Fruit fly (Drosophila melanogaster) whole organism, prepupa: ENCODE data around the gene CG16952.

Experiments used
- Blimp-1 ChIP-seq: fragments of 200-800 bp; sonication (Bioruptor generic); optimal IDR thresholded peaks from 3 replicates; lab custom pipeline; 2017; ENCODE audit warnings: missing biosample characterization, missing genetic modification characterization, mild to moderate bottlenecking, moderate library complexity, missing genetic modification reagents
- CG10631 ChIP-seq: fragments of 200-800 bp; sonication (Bioruptor generic); optimal IDR thresholded peaks from 2 replicates; lab custom pipeline; 2016; ENCODE audit warnings: missing biosample characterization, missing genetic modification characterization
- CG10669 ChIP-seq: fragments of 200-800 bp; sonication (Bioruptor generic); optimal IDR thresholded peaks from 3 replicates; lab custom pipeline; 2018; ENCODE audit warnings: missing biosample characterization, mild to moderate bottlenecking, missing genetic modification characterization, moderate library complexity
- CG11294 ChIP-seq: fragments of 200-800 bp; sonication (Bioruptor generic); IDR thresholded peaks from 2 replicates; pipeline ENCODE4 v1.3.6; 2022; ENCODE audit warnings: missing biosample characterization, missing genetic modification characterization
- CG15336 ChIP-seq: fragments of 200-800 bp; sonication (Bioruptor generic); IDR thresholded peaks from 2 replicates; pipeline ENCODE4 v1.3.6; 2022; ENCODE audit warnings: missing biosample characterization, missing genetic modification characterization
- CG1621 ChIP-seq: fragments of 200-800 bp; sonication (Bioruptor generic); optimal IDR thresholded peaks from 3 replicates; lab custom pipeline; 2018; ENCODE audit warnings: missing biosample characterization, mild to moderate bottlenecking, missing genetic modification characterization
- CG32006 ChIP-seq: fragments of 200-800 bp; sonication (Bioruptor generic); optimal IDR thresholded peaks from 3 replicates; lab custom pipeline; 2017; ENCODE audit warnings: missing biosample characterization, mild to moderate bottlenecking, missing genetic modification characterization
- CG3919 ChIP-seq: fragments of 200-800 bp; sonication (Bioruptor generic); optimal IDR thresholded peaks from 3 replicates; lab custom pipeline; 2016; ENCODE audit warnings: missing biosample characterization, missing genetic modification characterization
- CG6276 ChIP-seq: fragments of 200-800 bp; sonication (Bioruptor generic); optimal IDR thresholded peaks from 2 replicates; lab custom pipeline; 2017; ENCODE audit warnings: missing biosample characterization, mild to moderate bottlenecking, missing genetic modification characterization
- CG6808 ChIP-seq: fragments of 200-800 bp; sonication (Bioruptor generic); optimal IDR thresholded peaks from 3 replicates; lab custom pipeline; 2017; ENCODE audit warnings: missing biosample characterization, missing genetic modification characterization, mild to moderate bottlenecking, moderate library complexity, missing genetic modification reagents
- CG7368 ChIP-seq: fragments of 200-800 bp; sonication (Bioruptor generic); optimal IDR thresholded peaks from 3 replicates; lab custom pipeline; 2016; ENCODE audit warnings: missing biosample characterization, missing genetic modification characterization
- CG8319 ChIP-seq: fragments of 200-800 bp; sonication (Bioruptor generic); optimal IDR thresholded peaks from 3 replicates; lab custom pipeline; 2016; ENCODE audit warnings: missing biosample characterization, missing genetic modification characterization
- CG8632 ChIP-seq: fragments of 200-800 bp; sonication (Bioruptor generic); optimal IDR thresholded peaks from 3 replicates; lab custom pipeline; 2016; ENCODE audit warnings: missing biosample characterization, missing genetic modification characterization
- Eip78C ChIP-seq: fragments of 200-800 bp; sonication (Bioruptor generic); peaks from one replicate; lab custom pipeline; 2016; ENCODE audit warnings: missing biosample characterization, missing genetic modification characterization
- Eip93F ChIP-seq: fragments of 200-800 bp; sonication (Bioruptor generic); optimal IDR thresholded peaks from 2 replicates; lab custom pipeline; 2016; ENCODE audit warnings: missing biosample characterization, mild to moderate bottlenecking, missing genetic modification characterization
- Ets21C ChIP-seq: fragments of 200-800 bp; sonication (Bioruptor generic); optimal IDR thresholded peaks from 3 replicates; lab custom pipeline; 2016; ENCODE audit warnings: missing biosample characterization, missing genetic modification characterization
- Gug ChIP-seq: fragments of 200-800 bp; sonication (Bioruptor generic); IDR thresholded peaks from 2 replicates; pipeline ENCODE4 v1.3.6; 2022; ENCODE audit warnings: missing biosample characterization, missing genetic modification characterization
- Hr38 ChIP-seq: sonication (Bioruptor generic); optimal IDR thresholded peaks from 2 replicates; lab custom pipeline; 2016; ENCODE audit warnings: missing biosample characterization, missing genetic modification characterization
- Hr39 ChIP-seq: fragments of 200-800 bp; sonication (Bioruptor generic); optimal IDR thresholded peaks from 2 replicates; lab custom pipeline; 2016; ENCODE audit warnings: missing biosample characterization, missing genetic modification characterization
- Hr4 ChIP-seq: fragments of 200-800 bp; sonication (Bioruptor generic); optimal IDR thresholded peaks from 3 replicates; lab custom pipeline; 2016; ENCODE audit warnings: missing biosample characterization, missing genetic modification characterization
- Lpt ChIP-seq: fragments of 200-800 bp; sonication (Bioruptor generic); optimal IDR thresholded peaks from 3 replicates; lab custom pipeline; 2016; ENCODE audit warnings: missing biosample characterization, missing genetic modification characterization
- Met ChIP-seq: fragments of 200-800 bp; sonication (Bioruptor generic); optimal IDR thresholded peaks from 3 replicates; lab custom pipeline; 2016; ENCODE audit warnings: missing biosample characterization, missing genetic modification characterization
- Smox ChIP-seq: fragments of 200-800 bp; sonication (Bioruptor generic); optimal IDR thresholded peaks from 3 replicates; lab custom pipeline; 2016; ENCODE audit warnings: missing biosample characterization, missing genetic modification characterization
- Sox102F ChIP-seq: fragments of 200-800 bp; sonication (Bioruptor generic); optimal IDR thresholded peaks from 2 replicates; lab custom pipeline; 2016; ENCODE audit warnings: missing biosample characterization, mild to moderate bottlenecking, missing genetic modification characterization
- Sox14 ChIP-seq: fragments of 200-800 bp; sonication (Bioruptor generic); optimal IDR thresholded peaks from 3 replicates; lab custom pipeline; 2016; ENCODE audit warnings: missing biosample characterization, missing genetic modification characterization
- achi ChIP-seq: fragments of 200-800 bp; sonication (Bioruptor generic); optimal IDR thresholded peaks from 3 replicates; lab custom pipeline; 2016; ENCODE audit warnings: missing biosample characterization, missing genetic modification characterization
- acj6 ChIP-seq: fragments of 200-800 bp; sonication (Bioruptor generic); optimal IDR thresholded peaks from 3 replicates; lab custom pipeline; 2016; ENCODE audit warnings: missing biosample characterization, missing genetic modification characterization
- dsx ChIP-seq: fragments of 200-800 bp; optimal IDR thresholded peaks from 3 replicates; lab custom pipeline; 2019; ENCODE audit warnings: missing biosample characterization, mild to moderate bottlenecking, missing genetic modification characterization, moderate library complexity; ENCODE audit not compliant: poor library complexity, severe bottlenecking
- esn ChIP-seq: fragments of 200-800 bp; sonication (Bioruptor generic); optimal IDR thresholded peaks from 2 replicates; lab custom pipeline; 2016; ENCODE audit warnings: missing biosample characterization, mild to moderate bottlenecking, missing genetic modification characterization, moderate library complexity
- fd85E ChIP-seq: fragments of 200-800 bp; sonication (Bioruptor generic); optimal IDR thresholded peaks from 3 replicates; lab custom pipeline; 2016; ENCODE audit warnings: missing biosample characterization, missing genetic modification characterization
- fkh ChIP-seq: fragments of 200-800 bp; sonication (Bioruptor generic); optimal IDR thresholded peaks from 3 replicates; lab custom pipeline; 2017; ENCODE audit warnings: missing biosample characterization, mild to moderate bottlenecking, missing genetic modification characterization, moderate library complexity
- lz ChIP-seq: fragments of 200-800 bp; sonication (Bioruptor generic); optimal IDR thresholded peaks from 3 replicates; lab custom pipeline; 2016; ENCODE audit warnings: missing biosample characterization, missing genetic modification characterization
- net ChIP-seq: fragments of 200-800 bp; sonication (Bioruptor generic); optimal IDR thresholded peaks from 3 replicates; lab custom pipeline; 2016; ENCODE audit warnings: missing biosample characterization, missing genetic modification characterization
- pdm3 ChIP-seq: fragments of 200-800 bp; sonication (Bioruptor generic); optimal IDR thresholded peaks from 3 replicates; lab custom pipeline; 2016; ENCODE audit warnings: missing biosample characterization, missing genetic modification characterization
- ss ChIP-seq, 2 experiments: fragments of 200-800 bp; sonication (Bioruptor generic); optimal IDR thresholded peaks; 2 replicates in 1 of 2; 3 replicates in 1 of 2; lab custom pipeline; 2017 to 2018; ENCODE audit warnings: mild to moderate bottlenecking in 2 of 2, missing biosample characterization in 2 of 2, missing genetic modification characterization in 2 of 2, moderate library complexity in 1 of 2
- svp ChIP-seq: fragments of 200-800 bp; sonication (Bioruptor generic); peaks from one replicate; lab custom pipeline; 2016; ENCODE audit warnings: missing biosample characterization, missing genetic modification characterization

The CG16952 gene

DNA sequence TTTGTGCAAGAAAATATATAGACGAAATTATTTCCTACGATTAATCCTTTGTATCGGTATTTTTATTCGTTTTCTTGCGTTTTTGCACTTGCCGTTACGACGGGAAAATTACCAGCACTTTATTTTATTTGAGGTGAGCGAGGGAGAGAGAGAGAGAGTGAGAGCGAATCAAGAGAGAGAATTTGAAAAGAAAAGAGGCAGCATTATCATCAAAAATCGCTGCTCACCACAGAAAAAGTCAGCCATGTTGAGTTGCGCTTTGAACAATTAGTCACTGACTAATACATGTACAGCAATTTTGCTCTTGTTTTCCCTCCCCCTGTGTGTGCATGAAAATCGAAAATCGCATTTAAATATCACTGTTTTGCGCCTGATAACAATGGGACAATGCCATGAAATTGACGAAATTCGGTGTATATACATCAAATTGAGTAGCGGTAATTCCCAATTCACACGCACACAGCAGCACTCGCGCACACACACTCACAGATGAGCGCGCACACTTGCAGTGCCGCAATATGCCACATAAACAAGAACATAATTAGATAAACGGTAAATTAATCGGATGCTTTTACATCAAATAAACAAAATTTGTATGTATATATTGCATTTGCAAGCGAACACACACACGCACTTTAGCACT is 35.3 kb upstream of the CG16952 start:
- TF ChIP-seq fd85E (GFP tag; lab: Kevin White, UChicago) (peak; percentile 15), Eip78C (GFP tag; lab: Kevin White, UChicago) (peak; percentile 47), ss (GFP tag; optimal IDR thresholded peaks at IDR 0.05; lab: Kevin White, UChicago) (peak; percentile 24 to 30), CG6808 (peak; percentile 22), Eip93F (GFP tag; lab: Kevin White, UChicago) (peak; percentile 22), Blimp-1 (GFP tag; lab: Kevin White, UChicago) (no peak), CG11294 (no peak)

DNA sequence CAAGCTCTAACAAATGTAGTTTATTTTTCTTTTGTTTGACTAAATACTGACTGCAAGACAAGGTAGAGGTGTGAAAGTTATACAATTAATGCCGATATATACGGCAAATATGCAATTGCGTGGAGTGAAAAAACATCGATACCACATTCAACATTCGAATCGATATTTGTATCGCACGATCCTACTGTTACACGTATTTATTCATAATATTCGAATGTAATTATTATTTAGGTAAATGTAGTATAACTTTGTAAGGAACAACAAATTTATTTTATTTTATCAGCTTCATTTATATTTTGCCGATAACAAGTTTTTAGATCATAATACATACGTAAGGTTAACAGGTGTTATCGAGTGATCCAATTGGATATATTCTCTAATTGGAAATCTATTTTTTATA is 34.6 kb upstream of the CG16952 start, which contains the start of gene Chc:
Gene Chc, minus strand, starts transcription at position 98 of the 400 bp plus-strand sequence.
- TF ChIP-seq CG10631 (peak; percentile 28), Hr39 (GFP tag; lab: Kevin White, UChicago) (peak; percentile 1), Smox (GFP tag; lab: Kevin White, UChicago) (peak; percentile 29), CG32006 (GFP tag; lab: Kevin White, UChicago) (no peak), Ets21C (GFP tag; lab: Kevin White, UChicago) (peak; percentile 10), Lpt (GFP tag; lab: Kevin White, UChicago) (no peak), CG1621 (peak; percentile 92), Sox102F (GFP tag; lab: Kevin White, UChicago) (peak; percentile 6), esn (GFP tag; lab: Kevin White, UChicago) (peak; percentile 22), ss (GFP tag; optimal IDR thresholded peaks at IDR 0.05; lab: Kevin White, UChicago) (no peak), Eip78C (GFP tag; lab: Kevin White, UChicago) (peak; percentile 68), fkh (GFP tag; lab: Kevin White, UChicago) (peak; percentile 14), Met (GFP tag; lab: Kevin White, UChicago) (peak; percentile 13), Gug (no peak), lz (GFP tag; lab: Kevin White, UChicago) (peak; percentile 16), Sox14 (GFP tag; lab: Kevin White, UChicago) (peak; percentile 60), CG8319 (GFP tag; lab: Kevin White, UChicago) (no peak), net (GFP tag; lab: Kevin White, UChicago) (no peak)

- no peak for TF ChIP-seq CG6276 (GFP tag; lab: Kevin White, UChicago)
- no peak for TF ChIP-seq CG8319 (GFP tag; lab: Kevin White, UChicago)
- no peak for TF ChIP-seq acj6 (GFP tag; lab: Kevin White, UChicago)
These were observed 32.5 kb upstream of the CG16952 start, which contains the start of gene CG8565 for dm6 chrX:15837530-15837929. Gene CG8565, plus strand, starts transcription at chrX:15837830.

DNA sequence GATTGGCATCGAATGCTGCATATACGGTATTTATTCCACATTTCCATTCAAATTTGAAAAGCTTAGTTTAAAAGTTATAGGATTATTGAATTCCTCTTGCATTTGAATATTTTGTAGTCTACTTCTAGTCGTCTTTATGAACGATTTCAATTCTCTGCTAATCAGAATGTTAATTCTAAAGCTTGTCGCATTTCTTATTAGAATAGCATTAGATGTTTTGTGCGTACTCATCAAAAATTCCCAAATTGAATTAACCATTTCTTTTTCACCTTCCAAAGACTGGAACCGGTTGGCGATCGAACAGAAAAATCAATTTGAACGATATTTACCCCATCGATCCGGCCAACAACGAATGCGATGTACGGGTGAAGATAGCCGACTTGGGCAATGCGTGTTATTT is 30.0 kb upstream of the CG16952 start:
- TF ChIP-seq CG6808 (no peak), Sox14 (GFP tag; lab: Kevin White, UChicago) (no peak), Met (GFP tag; lab: Kevin White, UChicago) (no peak), CG15336 (GFP tag; lab: Robert Waterston, UW) (no peak), Hr38 (GFP tag; lab: Kevin White, UChicago) (no peak), dsx (GFP tag; lab: Kevin White, UChicago) (no peak), svp (no peak), CG10631 (no peak), CG7368 (GFP tag; lab: Kevin White, UChicago) (no peak)

- TF ChIP-seq svp (no peak), Eip78C (GFP tag; lab: Kevin White, UChicago) (no peak), Lpt (GFP tag; lab: Kevin White, UChicago) (no peak), CG3919 (GFP tag; lab: Kevin White, UChicago) (no peak), Gug (no peak), Smox (GFP tag; lab: Kevin White, UChicago) (no peak), CG32006 (GFP tag; lab: Kevin White, UChicago) (no peak), dsx (GFP tag; lab: Kevin White, UChicago) (no peak), achi (GFP tag; lab: Kevin White, UChicago) (no peak), CG10669 (no peak), CG8632 (GFP tag; lab: Kevin White, UChicago) (no peak), Hr4 (no peak), esn (GFP tag; lab: Kevin White, UChicago) (no peak), Hr38 (GFP tag; lab: Kevin White, UChicago) (no peak), Blimp-1 (GFP tag; lab: Kevin White, UChicago) (no peak), pdm3 (GFP tag; lab: Kevin White, UChicago) (no peak)
These were observed 28.6 kb upstream of the CG16952 start for dm6 chrX:15841346-15841745.
